Fruit fly (Drosophila melanogaster) whole organism, pupa: Measurements from ENCODE around the gene yrt.

Experiments
- CG12605 ChIP-seq: fragments of 200-800 bp; sonication (Bioruptor generic); IDR thresholded peaks from 2 replicates; pipeline ENCODE4 v1.3.6; 2022; ENCODE audit warnings: missing biosample characterization, missing genetic modification characterization
- CG14655 ChIP-seq: fragments of 200-800 bp; sonication (Bioruptor generic); optimal IDR thresholded peaks from 3 replicates; lab custom pipeline; 2017; ENCODE audit warnings: mild to moderate bottlenecking, missing biosample characterization, missing genetic modification reagents, missing genetic modification characterization
- CG17806 ChIP-seq: fragments of 200-800 bp; sonication (Bioruptor generic); optimal IDR thresholded peaks from 2 replicates; lab custom pipeline; 2018; ENCODE audit warnings: missing biosample characterization, mild to moderate bottlenecking, missing genetic modification characterization, moderate library complexity
- CG32121 ChIP-seq: fragments of 200-800 bp; sonication (Bioruptor generic); IDR thresholded peaks from 2 replicates; pipeline ENCODE4 v1.3.6; 2022; ENCODE audit warnings: missing biosample characterization, missing genetic modification characterization
- CG4496 ChIP-seq: fragments of 200-800 bp; sonication (Bioruptor generic); IDR thresholded peaks from 3 replicates; pipeline ENCODE4 v1.3.6; 2022; ENCODE audit warnings: missing biosample characterization, missing genetic modification characterization
- CG8159 ChIP-seq: fragments of 200-800 bp; sonication (Bioruptor generic); optimal IDR thresholded peaks from 3 replicates; lab custom pipeline; 2018; ENCODE audit warnings: missing biosample characterization, mild to moderate bottlenecking, missing genetic modification characterization, moderate library complexity
- CG8301 ChIP-seq: fragments of 200-800 bp; sonication (Bioruptor generic); optimal IDR thresholded peaks from 2 replicates; lab custom pipeline; 2018; ENCODE audit warnings: missing biosample characterization, mild to moderate bottlenecking, missing genetic modification characterization
- CG9948 ChIP-seq: fragments of 200-800 bp; sonication (Bioruptor generic); optimal IDR thresholded peaks from 2 replicates; lab custom pipeline; 2018; ENCODE audit warnings: missing biosample characterization, mild to moderate bottlenecking, missing genetic modification characterization, moderate library complexity
- EcR ChIP-seq: fragments of 200-800 bp; sonication (Bioruptor generic); optimal IDR thresholded peaks from 3 replicates; lab custom pipeline; 2019; ENCODE audit warnings: missing biosample characterization, missing genetic modification characterization, mild to moderate bottlenecking, moderate library complexity, missing genetic modification reagents
- Ets98B ChIP-seq: fragments of 200-800 bp; sonication (Bioruptor generic); IDR thresholded peaks from 2 replicates; pipeline ENCODE4 v1.3.6; 2022; ENCODE audit warnings: missing biosample characterization, missing genetic modification characterization
- Pif1A ChIP-seq: fragments of 200-800 bp; sonication (Bioruptor generic); optimal IDR thresholded peaks from 3 replicates; lab custom pipeline; 2016; ENCODE audit warnings: missing biosample characterization, missing genetic modification characterization
- Pif1B ChIP-seq: fragments of 200-800 bp; sonication (Bioruptor generic); optimal IDR thresholded peaks from 3 replicates; lab custom pipeline; 2016; ENCODE audit warnings: missing biosample characterization, missing genetic modification characterization
- fd96Ca ChIP-seq: fragments of 200-800 bp; sonication (Bioruptor generic); IDR thresholded peaks from 3 replicates; pipeline ENCODE4 v1.3.6; 2022; ENCODE audit warnings: missing biosample characterization, missing genetic modification characterization
- rn ChIP-seq: fragments of 200-800 bp; sonication (Bioruptor generic); IDR thresholded peaks from 2 replicates; pipeline ENCODE4 v1.3.6; 2022; ENCODE audit warnings: missing biosample characterization, missing genetic modification characterization

- TF ChIP-seq CG32121 (GFP tag; lab: Robert Waterston, UW), result no peak
- no peak for TF ChIP-seq CG4496 (GFP tag; lab: Robert Waterston, UW)
- no peak for TF ChIP-seq CG8301
- no peak for TF ChIP-seq CG9948
- TF ChIP-seq rn, result no peak
- TF ChIP-seq CG8159 (tag; lab: Kevin White, UChicago), result no peak
- TF ChIP-seq CG14655, result no peak
- no peak for TF ChIP-seq CG12605
- TF ChIP-seq Pif1B (GFP tag; lab: Kevin White, UChicago), result no peak
- no peak for TF ChIP-seq EcR (GFP tag; lab: Kevin White, UChicago)
- TF ChIP-seq fd96Ca (GFP tag; lab: Robert Waterston, UW), result no peak
- TF ChIP-seq Pif1A (GFP tag; lab: Kevin White, UChicago), result no peak
- TF ChIP-seq Ets98B, result no peak
- no peak for TF ChIP-seq CG17806
Measured at dm6 chr3R:13482283-13482682, 47.5 kb upstream of the yrt start.
